Fruit fly (Drosophila melanogaster) S2 (cell line): ENCODE results near the gene sds22.

Experiments
- CG8478 ChIP-seq: fragments of >200 bp; optimal IDR thresholded peaks from 2 replicates; lab custom pipeline; 2018
- CTCF ChIP-seq, 2 experiments: fragments of >200 bp; optimal IDR thresholded peaks; 2 replicates each; lab custom pipeline; 2018

DNA sequence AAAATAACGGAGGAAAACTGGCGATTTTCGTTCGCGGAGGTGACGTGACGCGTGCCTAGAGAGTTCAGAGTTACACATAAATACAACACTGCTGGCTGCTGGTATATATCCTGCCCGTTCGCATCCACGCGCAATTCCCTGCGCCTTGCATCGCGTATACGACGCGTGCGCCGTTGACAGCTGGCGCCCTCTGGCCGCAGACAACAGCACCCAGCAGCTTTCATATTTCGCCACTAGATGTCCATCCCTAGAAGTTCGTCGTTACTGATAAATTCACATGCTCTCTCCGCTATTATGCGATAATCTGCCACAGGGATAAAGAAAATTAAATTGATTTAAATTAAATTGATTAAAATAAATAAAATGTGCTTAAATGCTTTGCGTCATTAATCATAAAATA lies 11.0 kb downstream of the sds22 start, which contains the start of gene Sur-8:
- TF ChIP-seq CG8478 (lab: Kevin White, UChicago) = no peak
- TF ChIP-seq CTCF (optimal IDR thresholded peaks at IDR 0.05; lab: Kevin White, UChicago) = peak; percentile 90 to 92
